Worm (Caenorhabditis elegans) whole organism, young adult: ENCODE data around the gene madf-8.

Experiments used
- B0035.1 ChIP-seq: sonication (generic microtip); optimal IDR thresholded peaks from 2 replicates; lab custom pipeline; 2016; ENCODE audit warnings: missing genetic modification characterization, mild to moderate bottlenecking, missing compliant biosample characterization, missing genotype, missing genetic modification reagents
- F33H1.4 ChIP-seq: fragments of 200-800 bp; sonication (Bioruptor generic); IDR thresholded peaks from 2 replicates; pipeline ENCODE4 v1.3.6; 2022; ENCODE audit warnings: missing genetic modification reagents, missing genetic modification characterization, missing compliant biosample characterization
- F39B2.1 ChIP-seq: fragments of 200-800 bp; sonication (Bioruptor generic); IDR thresholded peaks from 2 replicates; pipeline ENCODE4 v1.3.6; 2022; ENCODE audit warnings: missing genetic modification reagents, missing genetic modification characterization, missing compliant biosample characterization
- F49E8.2 ChIP-seq: sonication (generic microtip); optimal IDR thresholded peaks from 3 replicates; lab custom pipeline; 2017; ENCODE audit warnings: missing genetic modification characterization, mild to moderate bottlenecking, missing compliant biosample characterization, antibody characterized with exemption, moderate library complexity; ENCODE audit not compliant: insufficient read depth
- F52B5.7 ChIP-seq: sonication (generic microtip); optimal IDR thresholded peaks from 2 replicates; lab custom pipeline; 2016; ENCODE audit warnings: mild to moderate bottlenecking, missing genetic modification characterization, missing compliant biosample characterization
- F57A8.1 ChIP-seq: fragments of 200-800 bp; sonication (Bioruptor generic); optimal IDR thresholded peaks from 2 replicates; lab custom pipeline; 2018; ENCODE audit warnings: mild to moderate bottlenecking, missing genetic modification characterization, moderate library complexity, missing compliant biosample characterization
- T26A5.8 ChIP-seq: sonication (generic microtip); optimal IDR thresholded peaks from 2 replicates; lab custom pipeline; 2016; ENCODE audit warnings: missing genetic modification characterization, missing compliant biosample characterization
- ZK185.1 ChIP-seq: sonication (generic microtip); optimal IDR thresholded peaks from 2 replicates; lab custom pipeline; 2016; ENCODE audit warnings: mild to moderate bottlenecking, missing genetic modification characterization, missing compliant biosample characterization; ENCODE audit not compliant: poor library complexity, severe bottlenecking
- atf-7 ChIP-seq: sonication (generic microtip); optimal IDR thresholded peaks from 2 replicates; lab custom pipeline; 2017; ENCODE audit warnings: mild to moderate bottlenecking, missing genetic modification characterization, missing compliant biosample characterization
- cebp-1 ChIP-seq, 2 experiments: fragments of 200-800 bp in 1 of 2; sonication (Bioruptor generic) in 1 of 2; sonication (generic microtip) in 1 of 2; IDR thresholded peaks in 1 of 2; optimal IDR thresholded peaks in 1 of 2; 2 replicates each; pipeline versions ENCODE4 v1.3.6 to Lab custom; 2017 to 2022; ENCODE audit warnings: missing compliant biosample characterization in 2 of 2, missing genetic modification characterization in 2 of 2, mild to moderate bottlenecking in 1 of 2, missing genetic modification reagents in 1 of 2, moderate library complexity in 1 of 2
- ceh-100 ChIP-seq: fragments of 200-800 bp; sonication (Bioruptor generic); IDR thresholded peaks from 2 replicates; pipeline ENCODE4 v1.3.6; 2022; ENCODE audit warnings: missing genetic modification reagents, missing genetic modification characterization, missing compliant biosample characterization
- ceh-27 ChIP-seq: fragments of 200-800 bp; sonication (Bioruptor generic); optimal IDR thresholded peaks from 2 replicates; lab custom pipeline; 2018; ENCODE audit warnings: mild to moderate bottlenecking, missing genetic modification characterization, moderate library complexity, missing compliant biosample characterization
- dox-1 ChIP-seq: fragments of 200-800 bp; sonication (Bioruptor generic); IDR thresholded peaks from 2 replicates; pipeline ENCODE4 v1.3.6; 2022; ENCODE audit warnings: missing genetic modification reagents, missing genetic modification characterization, missing compliant biosample characterization
- dpl-1 ChIP-seq: fragments of 150-350 bp; optimal IDR thresholded peaks from 2 replicates; lab custom pipeline; 2014; ENCODE audit warnings: missing biosample characterization, missing genetic modification reagents, missing genetic modification characterization
- efl-1 ChIP-seq: fragments of 150-350 bp; optimal IDR thresholded peaks from 2 replicates; lab custom pipeline; 2014; ENCODE audit warnings: missing biosample characterization, missing genetic modification reagents, missing genetic modification characterization
- ets-4 ChIP-seq: fragments of 200-800 bp; sonication (Bioruptor generic); optimal IDR thresholded peaks from 2 replicates; lab custom pipeline; 2018; ENCODE audit warnings: mild to moderate bottlenecking, missing genetic modification characterization, missing compliant biosample characterization
- fkh-3 ChIP-seq: sonication (generic microtip); optimal IDR thresholded peaks from 2 replicates; lab custom pipeline; 2016; ENCODE audit warnings: mild to moderate bottlenecking, missing genetic modification characterization, missing compliant biosample characterization
- hlh-26 ChIP-seq: fragments of 200-800 bp; sonication (Bioruptor generic); conservative IDR thresholded peaks from 2 replicates; pipeline ENCODE4 v1.3.6; 2022; ENCODE audit warnings: missing genetic modification reagents, missing genetic modification characterization, missing compliant biosample characterization
- hmg-1.2 ChIP-seq: fragments of 200-800 bp; sonication (Bioruptor generic); IDR thresholded peaks from 2 replicates; pipeline ENCODE4 v1.3.6; 2022; ENCODE audit warnings: missing genetic modification reagents, missing genetic modification characterization, missing compliant biosample characterization
- hrde-1 ChIP-seq: sonication (generic microtip); optimal IDR thresholded peaks from 2 replicates; lab custom pipeline; 2016; ENCODE audit warnings: missing genetic modification characterization, mild to moderate bottlenecking, missing compliant biosample characterization, moderate library complexity, missing genotype, missing genetic modification reagents, borderline replicate concordance
- let-607 ChIP-seq, 2 experiments: fragments of 200-800 bp in 1 of 2; sonication (Bioruptor generic) in 1 of 2; sonication (generic microtip) in 1 of 2; optimal IDR thresholded peaks; 2 replicates each; lab custom pipeline; 2016 to 2018; ENCODE audit warnings: mild to moderate bottlenecking in 2 of 2, missing compliant biosample characterization in 2 of 2, missing genetic modification characterization in 2 of 2, moderate library complexity in 2 of 2, missing genotype in 1 of 2
- lin-40 ChIP-seq: sonication (generic microtip); optimal IDR thresholded peaks from 2 replicates; lab custom pipeline; 2016; ENCODE audit warnings: missing genetic modification characterization, mild to moderate bottlenecking, missing compliant biosample characterization, missing genotype, missing genetic modification reagents
- lin-54 ChIP-seq: fragments of 200-800 bp; sonication (Bioruptor generic); optimal IDR thresholded peaks from 2 replicates; lab custom pipeline; 2018; ENCODE audit warnings: mild to moderate bottlenecking, missing genetic modification characterization, missing compliant biosample characterization
- lir-1 ChIP-seq: fragments of 200-800 bp; sonication (Bioruptor generic); conservative IDR thresholded peaks from 2 replicates; pipeline ENCODE4 v1.3.6; 2022; ENCODE audit warnings: missing genetic modification reagents, missing genetic modification characterization, missing compliant biosample characterization
- lsl-1 ChIP-seq: fragments of 200-800 bp; sonication (Bioruptor generic); optimal IDR thresholded peaks from 2 replicates; lab custom pipeline; 2018; ENCODE audit warnings: mild to moderate bottlenecking, missing genetic modification characterization, moderate library complexity, missing compliant biosample characterization
- lsy-27 ChIP-seq: sonication (generic microtip); optimal IDR thresholded peaks from 2 replicates; lab custom pipeline; 2017; ENCODE audit warnings: missing genetic modification characterization, mild to moderate bottlenecking, missing compliant biosample characterization, antibody characterized with exemption, missing genotype, borderline replicate concordance; ENCODE audit not compliant: insufficient read depth
- madf-10 ChIP-seq: sonication (generic microtip); optimal IDR thresholded peaks from 2 replicates; lab custom pipeline; 2016; ENCODE audit warnings: mild to moderate bottlenecking, missing genetic modification characterization, missing compliant biosample characterization
- mcd-1 ChIP-seq: fragments of 200-800 bp; sonication (Bioruptor generic); IDR thresholded peaks from 2 replicates; pipeline ENCODE4 v1.3.6; 2022; ENCODE audit warnings: missing genetic modification reagents, missing genetic modification characterization, missing compliant biosample characterization
- nfya-1 ChIP-seq: sonication (generic microtip); optimal IDR thresholded peaks from 2 replicates; lab custom pipeline; 2017; ENCODE audit warnings: antibody characterized with exemption, missing compliant biosample characterization, missing genetic modification characterization, borderline replicate concordance; ENCODE audit not compliant: insufficient read depth
- nfya-2 ChIP-seq: fragments of 200-800 bp; sonication (Bioruptor generic); IDR thresholded peaks from 2 replicates; pipeline ENCODE4 v1.3.6; 2022; ENCODE audit warnings: missing genetic modification reagents, missing genetic modification characterization, missing compliant biosample characterization
- nhr-27 ChIP-seq: fragments of 200-800 bp; sonication (Bioruptor generic); optimal IDR thresholded peaks from 2 replicates; lab custom pipeline; 2018; ENCODE audit warnings: mild to moderate bottlenecking, missing genetic modification characterization, moderate library complexity, missing compliant biosample characterization
- nhr-80 ChIP-seq: sonication (generic microtip); optimal IDR thresholded peaks from 2 replicates; lab custom pipeline; 2016; ENCODE audit warnings: missing genetic modification characterization, missing compliant biosample characterization
- nhr-90 ChIP-seq: sonication (generic microtip); optimal IDR thresholded peaks from 2 replicates; lab custom pipeline; 2016; ENCODE audit warnings: missing genotype, mild to moderate bottlenecking, missing genetic modification characterization, missing compliant biosample characterization
- pha-4 ChIP-seq: fragments of 150-350 bp; sonication (generic microtip); optimal IDR thresholded peaks from 2 replicates; lab custom pipeline; 2014; ENCODE audit warnings: missing biosample characterization, missing genetic modification reagents, missing genetic modification characterization
- rpc-1 ChIP-seq, 2 experiments: fragments of 150-350 bp in 1 of 2; sonication (generic microtip) in 1 of 2; optimal IDR thresholded peaks; 2 replicates each; lab custom pipeline; 2014 to 2018; ENCODE audit warnings: missing biosample characterization in 1 of 2, missing genetic modification characterization in 1 of 2, missing genetic modification reagents in 1 of 2, missing genotype in 1 of 2
- snpc-4 ChIP-seq, 5 experiments: fragments of 150-350 bp in 1 of 5; sonication (generic microtip) in 4 of 5; optimal IDR thresholded peaks; 2 replicates each; lab custom pipeline; 2014 to 2018; ENCODE audit warnings: missing genetic modification characterization in 5 of 5, missing biosample characterization in 3 of 5, antibody characterized with exemption in 2 of 5, mild to moderate bottlenecking in 2 of 5, missing compliant biosample characterization in 2 of 5, missing genotype in 2 of 5, moderate library complexity in 2 of 5, missing genetic modification reagents in 1 of 5
- somi-1 ChIP-seq: fragments of 200-800 bp; sonication (Bioruptor generic); optimal IDR thresholded peaks from 2 replicates; lab custom pipeline; 2018; ENCODE audit warnings: mild to moderate bottlenecking, missing genetic modification characterization, missing compliant biosample characterization
- zfh-2 ChIP-seq: fragments of 200-800 bp; sonication (Bioruptor generic); conservative IDR thresholded peaks from 2 replicates; pipeline ENCODE4 v1.3.6; 2022; ENCODE audit warnings: missing genetic modification reagents, missing genetic modification characterization, missing compliant biosample characterization
- ztf-22 ChIP-seq: fragments of 200-800 bp; sonication (Bioruptor generic); optimal IDR thresholded peaks from 2 replicates; lab custom pipeline; 2018; ENCODE audit warnings: mild to moderate bottlenecking, missing genetic modification characterization, moderate library complexity, missing compliant biosample characterization
- ztf-3 ChIP-seq: fragments of 200-800 bp; sonication (Bioruptor generic); optimal IDR thresholded peaks from 2 replicates; lab custom pipeline; 2018; ENCODE audit warnings: mild to moderate bottlenecking, missing genetic modification characterization, missing compliant biosample characterization

Gene madf-8

ce11 chrIII:3627042-3627441, 23.6 kb downstream of the madf-8 start, which contains the start of gene sel-8:
sel-8 (minus strand) TSS chrIII:3627142.
- no peak for TF ChIP-seq ets-4 (GFP tag; lab: Kevin White, UChicago)
- no peak for TF ChIP-seq cebp-1 (GFP tag; IDR thresholded peaks at IDR 0.05; lab: Robert Waterston, UW)
- no peak for TF ChIP-seq cebp-1 (tag; optimal IDR thresholded peaks at IDR 0.05; lab: Kevin White, UChicago)
- no peak for TF ChIP-seq F49E8.2 (tag; lab: Kevin White, UChicago)
- TF ChIP-seq mcd-1, result no peak
- TF ChIP-seq lir-1 (GFP tag; lab: Robert Waterston, UW), result no peak
- no peak for TF ChIP-seq nhr-80 (tag; lab: Kevin White, UChicago)
- no peak for TF ChIP-seq lsl-1 (GFP tag; lab: Kevin White, UChicago)
- no peak for TF ChIP-seq efl-1 (GFP tag; lab: Kevin White, UChicago)
- no peak for TF ChIP-seq fkh-3 (tag; lab: Kevin White, UChicago)
- no peak for TF ChIP-seq F33H1.4 (GFP tag; lab: Robert Waterston, UW)
- TF ChIP-seq nfya-2 (GFP tag; lab: Robert Waterston, UW), result no peak

- no peak for TF ChIP-seq B0035.1
- peak; percentile 35; the same call in 1 of the 2 replicates for TF ChIP-seq hmg-1.2 (GFP tag; lab: Robert Waterston, UW)
- no peak for TF ChIP-seq hrde-1 (tag; lab: Kevin White, UChicago)
- TF ChIP-seq zfh-2 (GFP tag; lab: Robert Waterston, UW), result peak; percentile 78
Observed at ce11 chrIII:3623772-3624171, 26.9 kb downstream of the madf-8 start.

ce11 chrIII:3621211-3621897, 29.3 kb downstream of the madf-8 start:
- no peak for TF ChIP-seq ztf-3
- no peak for TF ChIP-seq ets-4 (GFP tag; lab: Kevin White, UChicago)
- no peak for TF ChIP-seq ceh-27 (GFP tag; lab: Kevin White, UChicago)
- TF ChIP-seq lin-40, result no peak
- no peak for TF ChIP-seq lsy-27
- no peak for TF ChIP-seq nhr-27 (tag; lab: Kevin White, UChicago)
- TF ChIP-seq snpc-4 (GFP tag; optimal IDR thresholded peaks at IDR 0.05; lab: Kevin White, UChicago), result no peak
- TF ChIP-seq snpc-4 (tag; optimal IDR thresholded peaks at IDR 0.05; lab: Kevin White, UChicago), result no peak
- TF ChIP-seq pha-4 (tag; lab: Kevin White, UChicago), result no peak
- no peak for TF ChIP-seq F52B5.7 (tag; lab: Kevin White, UChicago)
- no peak for TF ChIP-seq dpl-1 (GFP tag; lab: Kevin White, UChicago)
- TF ChIP-seq ZK185.1, result no peak
- no peak for TF ChIP-seq ceh-100 (GFP tag; lab: Robert Waterston, UW)
- TF ChIP-seq rpc-1 (optimal IDR thresholded peaks at IDR 0.05; lab: Kevin White, UChicago), result no peak
- TF ChIP-seq rpc-1 (tag; optimal IDR thresholded peaks at IDR 0.05; lab: Kevin White, UChicago), result no peak
- TF ChIP-seq ztf-22 (GFP tag; lab: Kevin White, UChicago), result no peak
- TF ChIP-seq lin-54 (GFP tag; lab: Kevin White, UChicago), result no peak
- no peak for TF ChIP-seq madf-10 (tag; lab: Kevin White, UChicago)
- no peak for TF ChIP-seq nfya-1
- TF ChIP-seq F57A8.1 (GFP tag; lab: Kevin White, UChicago), result no peak
- TF ChIP-seq T26A5.8, result no peak
- TF ChIP-seq somi-1 (GFP tag; lab: Kevin White, UChicago), result no peak
- TF ChIP-seq hrde-1 (tag; lab: Kevin White, UChicago), result no peak
- no peak for TF ChIP-seq hlh-26 (GFP tag; lab: Robert Waterston, UW)
- TF ChIP-seq nhr-80 (tag; lab: Kevin White, UChicago), result peak; percentile 93
- peak; percentile 41; the same call in 1 of the 2 replicates for TF ChIP-seq zfh-2 (GFP tag; lab: Robert Waterston, UW)
- no peak for TF ChIP-seq atf-7 (tag; lab: Kevin White, UChicago)
- no peak for TF ChIP-seq nhr-90 (tag; lab: Kevin White, UChicago)
- TF ChIP-seq let-607 (tag; optimal IDR thresholded peaks at IDR 0.05; lab: Kevin White, UChicago), result peak; percentile 12 to 60
- TF ChIP-seq F39B2.1 (GFP tag; lab: Robert Waterston, UW), result no peak
- TF ChIP-seq dox-1 (GFP tag; lab: Robert Waterston, UW), result peak; percentile 51; the same call in 1 of the 2 replicates
